Worm (Caenorhabditis elegans): ENCODE results near the gene T07A5.7.
A peak's percentile ranks its signal among the peaks of the same experiment; 100 is the strongest.

Gene T07A5.7

DNA sequence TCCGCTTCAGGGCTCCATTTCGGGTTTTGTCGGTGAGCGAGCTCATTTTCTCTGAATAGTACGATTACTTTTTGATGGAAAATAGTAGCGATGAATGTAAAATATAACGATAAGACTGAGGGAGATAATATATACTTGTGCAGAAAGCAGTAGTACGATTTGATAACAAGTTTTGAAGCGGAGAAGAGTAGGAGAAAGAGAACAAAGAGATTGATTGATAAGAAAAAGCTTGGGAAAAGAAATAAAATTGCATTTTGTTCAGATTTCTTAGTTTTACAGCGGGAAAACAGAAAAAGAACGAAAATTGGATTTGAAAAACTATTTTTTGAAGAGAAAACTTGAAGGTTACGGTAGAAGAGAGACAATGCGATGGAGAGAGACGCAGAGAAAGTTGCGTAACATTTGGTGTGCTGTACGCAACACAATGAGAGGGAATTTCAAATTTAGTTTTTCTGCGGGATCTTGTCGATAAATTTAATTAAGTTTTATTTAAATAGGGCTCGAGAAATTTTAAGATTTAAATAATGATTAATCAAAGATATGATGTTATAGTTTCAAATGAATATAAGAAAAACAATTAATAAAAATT lies 46.8 kb upstream of the T07A5.7 start, which contains the start of gene umps-1:
TSS of gene umps-1 (minus strand) at position 51 of the 589 bp plus-strand sequence.
- no peak for TF ChIP-seq ces-1 (GFP tag; optimal IDR thresholded peaks at IDR 0.05)
- TF ChIP-seq nhr-48 (tag; optimal IDR thresholded peaks at IDR 0.05) = no peak
- TF ChIP-seq sdz-12 (GFP tag; optimal IDR thresholded peaks at IDR 0.05) = no peak
- TF ChIP-seq nhr-77 (tag; optimal IDR thresholded peaks at IDR 0.05) = peak; percentile 40
- TF ChIP-seq dpl-1 (GFP tag; optimal IDR thresholded peaks at IDR 0.05) = peak; percentile 98
- peak; percentile 84 for TF ChIP-seq mes-2 (tag; optimal IDR thresholded peaks at IDR 0.05; ENCODE audit: poor library complexity, severe bottlenecking)
- no peak for TF ChIP-seq ctbp-1 (GFP tag; IDR thresholded peaks at IDR 0.05)
- TF ChIP-seq mep-1 (tag; optimal IDR thresholded peaks at IDR 0.05) = peak; percentile 60
- TF ChIP-seq F37D6.2 (tag; optimal IDR thresholded peaks at IDR 0.05) = no peak
- peak; percentile 74 for TF ChIP-seq nhr-28 (tag; optimal IDR thresholded peaks at IDR 0.05)
- TF ChIP-seq aha-1 (tag) = peak; percentile 52
- TF ChIP-seq lin-38 (GFP tag; IDR thresholded peaks at IDR 0.05) = peak; percentile 67
- peak; percentile 64 for TF ChIP-seq hlh-30 (tag; optimal IDR thresholded peaks at IDR 0.05; ENCODE audit: insufficient read depth)
- peak; percentile 80 to 99 for TF ChIP-seq lsy-2 (tag; optimal IDR thresholded peaks at IDR 0.05)
- no peak for TF ChIP-seq mdt-29 (GFP tag; IDR thresholded peaks at IDR 0.05)
- TF ChIP-seq hlh-11 (tag; optimal IDR thresholded peaks at IDR 0.05) = peak; percentile 50
- TF ChIP-seq nhr-6 (tag; optimal IDR thresholded peaks at IDR 0.05) = peak; percentile 59
- TF ChIP-seq hmg-1.1 (GFP tag; IDR thresholded peaks at IDR 0.05) = peak; percentile 35; the same call in 1 of the 2 replicates
- no peak for TF ChIP-seq spr-3 (GFP tag; optimal IDR thresholded peaks at IDR 0.05)
- TF ChIP-seq dmd-6 (GFP tag; IDR thresholded peaks at IDR 0.05) = peak; percentile 49
- peak in 1 of 2 experiments; percentile 34 for TF ChIP-seq hif-1 (tag; optimal IDR thresholded peaks at IDR 0.05)
- TF ChIP-seq nhr-11 (tag; optimal IDR thresholded peaks at IDR 0.05) = peak; percentile 30
- no peak for TF ChIP-seq nhr-237 (tag; optimal IDR thresholded peaks at IDR 0.05)
- peak; percentile 51 for TF ChIP-seq nhr-25 (tag; optimal IDR thresholded peaks at IDR 0.05; ENCODE audit: borderline replicate concordance, insufficient read depth)
- peak; percentile 60 for TF ChIP-seq dve-1 (tag; optimal IDR thresholded peaks at IDR 0.05; ENCODE audit: insufficient read depth)
- no peak for TF ChIP-seq daf-16 (GFP tag; optimal IDR thresholded peaks at IDR 0.05)
- TF ChIP-seq daf-16 (tag; optimal IDR thresholded peaks at IDR 0.05) = peak; percentile 47

DNA sequence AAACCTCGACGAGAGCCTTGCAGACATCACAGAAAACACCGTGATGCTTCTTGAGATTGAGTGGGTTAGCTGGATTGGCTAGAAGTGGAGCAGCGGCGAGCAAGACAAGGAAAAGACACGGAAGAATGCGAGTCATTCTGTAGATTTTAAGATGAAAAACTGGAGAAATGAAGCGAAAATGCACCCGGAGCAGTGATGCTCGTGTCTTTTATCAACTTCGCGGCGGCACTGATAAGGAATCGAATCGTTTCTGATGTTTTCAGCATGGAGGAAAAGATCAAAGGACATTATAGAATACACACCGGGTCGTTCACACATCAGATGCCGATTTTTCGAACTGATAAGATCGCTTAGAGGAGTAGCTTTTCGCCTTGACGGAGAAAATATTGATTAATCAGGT lies 44.5 kb upstream of the T07A5.7 start, which contains the start of gene spp-1:
TSS of gene spp-1 (minus strand) at position 287 of the 400 bp plus-strand sequence.
- TF ChIP-seq hlh-11 (tag; optimal IDR thresholded peaks at IDR 0.05) (peak; percentile 84), fkh-10 (GFP tag; optimal IDR thresholded peaks at IDR 0.05) (no peak), ama-1 (optimal IDR thresholded peaks at IDR 0.05) (peak; percentile 81), ceh-28 (tag; optimal IDR thresholded peaks at IDR 0.05) (no peak), ztf-7 (tag; optimal IDR thresholded peaks at IDR 0.05) (no peak), vab-7 (GFP tag; IDR thresholded peaks at IDR 0.05) (no peak), mdl-1 (tag; optimal IDR thresholded peaks at IDR 0.05) (peak in 1 of 2 experiments; percentile 13), unc-130 (GFP tag; optimal IDR thresholded peaks at IDR 0.05) (no peak), daf-16 (GFP tag; optimal IDR thresholded peaks at IDR 0.05) (no peak), daf-16 (tag; optimal IDR thresholded peaks at IDR 0.05) (peak; percentile 87), mep-1 (tag; optimal IDR thresholded peaks at IDR 0.05) (peak; percentile 41), aha-1 (tag) (peak; percentile 76), R02D3.7 (tag; optimal IDR thresholded peaks at IDR 0.05) (no peak), lsy-2 (tag; optimal IDR thresholded peaks at IDR 0.05) (peak in 1 of 2 experiments; percentile 30), mes-2 (tag; optimal IDR thresholded peaks at IDR 0.05; ENCODE audit: poor library complexity, severe bottlenecking) (peak; percentile 27), snpc-1.2 (GFP tag; IDR thresholded peaks at IDR 0.05) (no peak), nhr-76 (tag; optimal IDR thresholded peaks at IDR 0.05) (no peak), nhr-77 (tag; optimal IDR thresholded peaks at IDR 0.05) (peak; percentile 4), dve-1 (tag; optimal IDR thresholded peaks at IDR 0.05; ENCODE audit: insufficient read depth) (peak; percentile 90), nhr-48 (tag; optimal IDR thresholded peaks at IDR 0.05) (peak; percentile 57), pqm-1 (tag; optimal IDR thresholded peaks at IDR 0.05) (peak; percentile 86), php-3 (GFP tag; IDR thresholded peaks at IDR 0.05) (no peak), hlh-30 (tag; optimal IDR thresholded peaks at IDR 0.05; ENCODE audit: insufficient read depth) (peak; percentile 43), lir-3 (tag; optimal IDR thresholded peaks at IDR 0.05) (no peak), nhr-10 (tag; optimal IDR thresholded peaks at IDR 0.05) (peak; percentile 17), nhr-102 (tag; optimal IDR thresholded peaks at IDR 0.05) (peak; percentile 22), dmd-6 (GFP tag; IDR thresholded peaks at IDR 0.05) (peak; percentile 67), ceh-82 (tag; optimal IDR thresholded peaks at IDR 0.05) (no peak), nhr-42 (GFP tag; IDR thresholded peaks at IDR 0.05) (no peak), nhr-28 (tag; optimal IDR thresholded peaks at IDR 0.05) (peak; percentile 58), Y48G9A.11 (GFP tag; IDR thresholded peaks at IDR 0.05) (no peak)
